Fruit fly (Drosophila melanogaster) whole organism, adult: ENCODE data around the gene Ir94b.

Experiments
- CG14711 ChIP-seq: fragments of 200-800 bp; sonication (Bioruptor generic); optimal IDR thresholded peaks from 2 replicates; lab custom pipeline; 2018; ENCODE audit warnings: missing biosample characterization, mild to moderate bottlenecking, missing genetic modification characterization, moderate library complexity
- Crg-1 ChIP-seq: fragments of 200-800 bp; sonication (Bioruptor generic); optimal IDR thresholded peaks from 2 replicates; lab custom pipeline; 2016; ENCODE audit warnings: missing biosample characterization, missing genetic modification characterization
- pad ChIP-seq: fragments of 200-800 bp; sonication (Bioruptor generic); optimal IDR thresholded peaks from 3 replicates; lab custom pipeline; 2017; ENCODE audit warnings: missing biosample characterization, missing genetic modification characterization, mild to moderate bottlenecking, moderate library complexity, missing genetic modification reagents

DNA sequence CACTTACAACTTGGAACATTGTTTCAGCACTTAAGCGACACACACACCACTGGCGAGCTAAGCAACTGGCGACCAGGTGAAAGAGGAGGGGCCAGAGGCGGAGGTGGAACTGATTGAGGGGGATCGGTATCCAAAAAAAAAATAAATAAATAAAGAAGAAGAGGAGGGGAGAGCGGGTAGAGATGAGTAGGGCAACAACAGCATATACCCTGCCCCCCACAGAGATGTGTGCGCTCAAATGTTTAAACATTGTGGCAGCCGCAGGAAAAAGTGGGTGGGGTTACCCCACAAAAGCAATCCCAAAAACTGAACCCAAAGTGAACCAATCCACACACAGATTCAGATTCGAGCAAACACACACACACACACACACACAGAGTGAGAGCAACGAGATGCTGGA, 33.4 kb upstream of the Ir94b start:
- TF ChIP-seq CG14711 (tag; lab: Kevin White, UChicago) (no peak), pad (GFP tag; lab: Kevin White, UChicago) (no peak), Crg-1 (GFP tag; lab: Kevin White, UChicago) (no peak)
